Fruit fly (Drosophila melanogaster): Measurements from ENCODE around the gene pon.
A peak's percentile ranks its signal among the peaks of the same experiment; 100 is the strongest.

pon gene

dm6 chrX:4609737-4610136 is 26.4 kb upstream of the pon start (continued):
- no peak for TF ChIP-seq Lim3 (GFP tag; IDR thresholded peaks at IDR 0.05)
- TF ChIP-seq CG3847 (GFP tag; IDR thresholded peaks at IDR 0.05) = no peak
- TF ChIP-seq CG13624 (GFP tag; optimal IDR thresholded peaks at IDR 0.05) = no peak
- no peak for TF ChIP-seq CG11560 (tag; IDR thresholded peaks at IDR 0.05)
- no peak for TF ChIP-seq Rfx (GFP tag; IDR thresholded peaks at IDR 0.05)
- no peak for TF ChIP-seq CG18476 (GFP tag; optimal IDR thresholded peaks at IDR 0.05)
- no peak for TF ChIP-seq luna (GFP tag; optimal IDR thresholded peaks at IDR 0.05)
- TF ChIP-seq ash1 (GFP tag; optimal IDR thresholded peaks at IDR 0.05) = no peak
- TF ChIP-seq unc-4 (GFP tag; IDR thresholded peaks at IDR 0.05; ENCODE audit: partially characterized antibody) = no peak
- TF ChIP-seq maf-S (GFP tag; optimal IDR thresholded peaks at IDR 0.05) = no peak
- no peak for TF ChIP-seq Meics (GFP tag; optimal IDR thresholded peaks at IDR 0.05)
- TF ChIP-seq dysf (GFP tag; IDR thresholded peaks at IDR 0.05) = no peak
- no peak for TF ChIP-seq Gug (GFP tag; IDR thresholded peaks at IDR 0.05)
- no peak for TF ChIP-seq CG9876 (GFP tag; optimal IDR thresholded peaks at IDR 0.05)
- TF ChIP-seq Camta (GFP tag; optimal IDR thresholded peaks at IDR 0.05) = no peak
- peak; percentile 9 for TF ChIP-seq CG17186 (GFP tag; optimal IDR thresholded peaks at IDR 0.05)
- TF ChIP-seq CG11456 (GFP tag; IDR thresholded peaks at IDR 0.05) = no peak
- TF ChIP-seq nerfin-1 (tag; optimal IDR thresholded peaks at IDR 0.05) = peak; percentile 38
- TF ChIP-seq Poxn (GFP tag; IDR thresholded peaks at IDR 0.05) = no peak
- TF ChIP-seq ham (GFP tag; IDR thresholded peaks at IDR 0.05) = no peak
- peak; percentile 20 for TF ChIP-seq CG12219 (GFP tag; optimal IDR thresholded peaks at IDR 0.05)
- no peak for TF ChIP-seq pros (GFP tag; optimal IDR thresholded peaks at IDR 0.05)
- peak; percentile 3 for TF ChIP-seq odd (GFP tag; optimal IDR thresholded peaks at IDR 0.05)
- TF ChIP-seq crc (GFP tag; optimal IDR thresholded peaks at IDR 0.05) = no peak
- TF ChIP-seq CG5245 (GFP tag; optimal IDR thresholded peaks at IDR 0.05) = no peak
- no peak for TF ChIP-seq Hr51 (GFP tag; optimal IDR thresholded peaks at IDR 0.05)
- TF ChIP-seq gsb-n (tag; optimal IDR thresholded peaks at IDR 0.05) = peak; percentile 46
- no peak for TF ChIP-seq Tbp (GFP tag; optimal IDR thresholded peaks at IDR 0.05)
- peak; percentile 49 for TF ChIP-seq Kr (GFP tag; optimal IDR thresholded peaks at IDR 0.05)
- peak; percentile 46 for TF ChIP-seq Sox100B (GFP tag; optimal IDR thresholded peaks at IDR 0.05)
- peak; percentile 31 for TF ChIP-seq CG8359 (GFP tag; optimal IDR thresholded peaks at IDR 0.05; ENCODE audit: borderline replicate concordance)
- TF ChIP-seq CG1832 (GFP tag; optimal IDR thresholded peaks at IDR 0.05) = no peak
- TF ChIP-seq CG14050 (GFP tag; IDR thresholded peaks at IDR 0.05) = no peak
- no peak for TF ChIP-seq CG4617 (GFP tag; optimal IDR thresholded peaks at IDR 0.05; ENCODE audit: borderline replicate concordance)
- no peak for TF ChIP-seq Atf-2 (GFP tag; optimal IDR thresholded peaks at IDR 0.05)
- no peak for TF ChIP-seq sd (tag; optimal IDR thresholded peaks at IDR 0.05)
- no peak for TF ChIP-seq pzg (GFP tag; optimal IDR thresholded peaks at IDR 0.05)
- no peak for TF ChIP-seq Atf3 (GFP tag; optimal IDR thresholded peaks at IDR 0.05)
- no peak for TF ChIP-seq rib (GFP tag; IDR thresholded peaks at IDR 0.05)
- no peak for TF ChIP-seq stwl (tag; optimal IDR thresholded peaks at IDR 0.05)
- no peak for TF ChIP-seq CG6854 (GFP tag; optimal IDR thresholded peaks at IDR 0.05)
- TF ChIP-seq Stat92E (GFP tag; optimal IDR thresholded peaks at IDR 0.05) = no peak
- TF ChIP-seq Adf1 (GFP tag; IDR thresholded peaks at IDR 0.05) = no peak
- no peak for TF ChIP-seq zen (tag; optimal IDR thresholded peaks at IDR 0.05)
- peak; percentile 76 for TF ChIP-seq CG33557 (GFP tag; optimal IDR thresholded peaks at IDR 0.05)
- TF ChIP-seq Dref (GFP tag; IDR thresholded peaks at IDR 0.05) = no peak
- TF ChIP-seq gro (GFP tag; optimal IDR thresholded peaks at IDR 0.05) = no peak
- peak; percentile 41 for TF ChIP-seq CG9727 (GFP tag; optimal IDR thresholded peaks at IDR 0.05)
- TF ChIP-seq CG32772 (GFP tag; IDR thresholded peaks at IDR 0.05) = no peak
- no peak for TF ChIP-seq toy (GFP tag; IDR thresholded peaks at IDR 0.05)
- peak; percentile 39 for TF ChIP-seq Blimp-1 (GFP tag; optimal IDR thresholded peaks at IDR 0.05)
- TF ChIP-seq nom (GFP tag; optimal IDR thresholded peaks at IDR 0.05) = no peak

Measured in whole organism, embryonic.